Fruit fly (Drosophila melanogaster): Measurements from ENCODE around the gene MED1.
A peak's percentile ranks its signal among the peaks of the same experiment; 100 is the strongest.

The MED1 gene

DNA sequence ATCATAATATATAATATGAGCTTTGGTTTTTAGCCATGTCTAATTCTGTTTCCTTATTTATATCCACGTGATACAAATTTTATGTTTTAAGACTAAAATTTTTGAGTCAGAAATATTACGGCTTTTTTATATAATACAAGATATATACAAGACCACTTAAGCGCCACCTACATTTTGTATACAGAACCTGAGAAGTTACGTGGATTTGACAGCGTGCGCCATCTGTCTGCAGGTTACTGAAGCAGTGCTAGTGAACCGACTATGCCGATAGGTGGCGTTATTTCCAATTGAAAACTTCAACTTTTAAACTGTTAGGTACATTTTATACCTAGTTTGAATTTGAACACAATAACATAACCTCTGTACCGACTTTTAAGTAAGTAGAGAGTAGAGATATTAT is 18.5 kb upstream of the MED1 start (continued):
- TF ChIP-seq Xbp1 (GFP tag; optimal IDR thresholded peaks at IDR 0.05), result peak; percentile 92
- no peak for TF ChIP-seq tup (GFP tag; optimal IDR thresholded peaks at IDR 0.05)
- no peak for TF ChIP-seq cad (GFP tag; optimal IDR thresholded peaks at IDR 0.05)
- TF ChIP-seq CG11093 (GFP tag; IDR thresholded peaks at IDR 0.05), result no peak
- peak; percentile 72 for TF ChIP-seq CG16863 (GFP tag; optimal IDR thresholded peaks at IDR 0.05)
- TF ChIP-seq crol (GFP tag; IDR thresholded peaks at IDR 0.05), result no peak
- TF ChIP-seq MBD-R2 (GFP tag; IDR thresholded peaks at IDR 0.05), result peak; percentile 29; the same call in 1 of the 2 replicates
- peak; percentile 74 for TF ChIP-seq Myb (GFP tag; optimal IDR thresholded peaks at IDR 0.05)
- peak; percentile 57 for TF ChIP-seq Dek (tag; optimal IDR thresholded peaks at IDR 0.05)
- peak; percentile 59; the same call in 1 of the 3 replicates for TF ChIP-seq CG7357 (GFP tag; IDR thresholded peaks at IDR 0.05)
- TF ChIP-seq dysf (GFP tag; IDR thresholded peaks at IDR 0.05), result peak; percentile 80
- peak; percentile 59 for TF ChIP-seq sug (tag; optimal IDR thresholded peaks at IDR 0.05)
- TF ChIP-seq CG5180 (GFP tag; optimal IDR thresholded peaks at IDR 0.05), result no peak
- TF ChIP-seq CG18619 (GFP tag; optimal IDR thresholded peaks at IDR 0.05), result peak; percentile 14
- TF ChIP-seq CG6854 (GFP tag; optimal IDR thresholded peaks at IDR 0.05), result no peak
- peak; percentile 69 for TF ChIP-seq CG10959 (GFP tag; IDR thresholded peaks at IDR 0.05)
- no peak for TF ChIP-seq abd-A (tag; optimal IDR thresholded peaks at IDR 0.05)
- no peak for TF ChIP-seq Sin3A (optimal IDR thresholded peaks at IDR 0.05)
- TF ChIP-seq Side (GFP tag; optimal IDR thresholded peaks at IDR 0.05), result peak; percentile 66
- TF ChIP-seq Fer3 (tag; optimal IDR thresholded peaks at IDR 0.05), result peak; percentile 54
- TF ChIP-seq unpg (GFP tag; optimal IDR thresholded peaks at IDR 0.05), result peak; percentile 67
- no peak for TF ChIP-seq CG10274 (GFP tag; optimal IDR thresholded peaks at IDR 0.05)
- TF ChIP-seq shn (GFP tag; optimal IDR thresholded peaks at IDR 0.05), result peak; percentile 58
- TF ChIP-seq twi (tag; optimal IDR thresholded peaks at IDR 0.05), result peak; percentile 59
- TF ChIP-seq CG4404 (GFP tag; IDR thresholded peaks at IDR 0.05), result no peak
- peak; percentile 57 for TF ChIP-seq CG18262 (tag; optimal IDR thresholded peaks at IDR 0.05)
- peak; percentile 19 for TF ChIP-seq p53 (GFP tag; optimal IDR thresholded peaks at IDR 0.05)
- peak; percentile 79 for TF ChIP-seq CG42726 (GFP tag; IDR thresholded peaks at IDR 0.05; ENCODE audit: partially characterized antibody)
- no peak for TF ChIP-seq Trl (optimal IDR thresholded peaks at IDR 0.05)
- peak; percentile 80 for TF ChIP-seq Trl (GFP tag; optimal IDR thresholded peaks at IDR 0.05)
- no peak for TF ChIP-seq CG7928 (GFP tag; optimal IDR thresholded peaks at IDR 0.05)
- no peak for TF ChIP-seq tll (GFP tag; optimal IDR thresholded peaks at IDR 0.05)
- no peak for TF ChIP-seq HLHmδ (GFP tag; optimal IDR thresholded peaks at IDR 0.05)
- TF ChIP-seq H2.0 (GFP tag; IDR thresholded peaks at IDR 0.05), result peak; percentile 63
- peak; percentile 46 for TF ChIP-seq Ssrp (tag; optimal IDR thresholded peaks at IDR 0.05)
- TF ChIP-seq Eip74EF (GFP tag; optimal IDR thresholded peaks at IDR 0.05), result no peak
- peak; percentile 61 for TF ChIP-seq slp2 (GFP tag; optimal IDR thresholded peaks at IDR 0.05)
- peak; percentile 36 for TF ChIP-seq tio (GFP tag; optimal IDR thresholded peaks at IDR 0.05)
- no peak for TF ChIP-seq Atf6 (GFP tag; IDR thresholded peaks at IDR 0.05)
- peak; percentile 72 for TF ChIP-seq CG10654 (GFP tag; optimal IDR thresholded peaks at IDR 0.05)
- no peak for TF ChIP-seq Asciz (GFP tag; optimal IDR thresholded peaks at IDR 0.05)
- TF ChIP-seq ap (GFP tag; IDR thresholded peaks at IDR 0.05), result peak; percentile 15; the same call in 1 of the 2 replicates
- peak; percentile 60 for TF ChIP-seq CG12155 (GFP tag; optimal IDR thresholded peaks at IDR 0.05)
- TF ChIP-seq CG9797 (GFP tag; optimal IDR thresholded peaks at IDR 0.05), result no peak
- TF ChIP-seq odd (GFP tag; optimal IDR thresholded peaks at IDR 0.05), result no peak
- TF ChIP-seq schlank (tag; optimal IDR thresholded peaks at IDR 0.05), result no peak
- TF ChIP-seq Stat92E (GFP tag; optimal IDR thresholded peaks at IDR 0.05), result peak in 1 of 3 experiments; percentile 16
- no peak for TF ChIP-seq Hr39 (optimal IDR thresholded peaks at IDR 0.05)
- TF ChIP-seq H15 (GFP tag; IDR thresholded peaks at IDR 0.05), result no peak; the same call in 2 of the 3 replicates
- TF ChIP-seq Antp (GFP tag; optimal IDR thresholded peaks at IDR 0.05), result peak; percentile 75
- TF ChIP-seq CG4617 (GFP tag; optimal IDR thresholded peaks at IDR 0.05; ENCODE audit: borderline replicate concordance), result peak; percentile 42
